Fruit fly (Drosophila melanogaster) whole organism, embryonic: ENCODE measurements around the gene CG10993.
A peak's percentile ranks its signal among the peaks of the same experiment; 100 is the strongest.

Experiments used
- Adf1 ChIP-seq: fragments of 200-800 bp; sonication (Bioruptor generic); IDR thresholded peaks from 2 replicates; pipeline ENCODE4 v1.3.6; 2022; ENCODE audit warnings: missing biosample characterization, missing genetic modification characterization
- Atf-2 ChIP-seq: fragments of 200-800 bp; sonication (Bioruptor generic); optimal IDR thresholded peaks from 2 replicates; lab custom pipeline; 2016; ENCODE audit warnings: missing biosample characterization, missing genetic modification characterization
- CG10209 ChIP-seq: fragments of 200-800 bp; sonication (Bioruptor generic); optimal IDR thresholded peaks from 3 replicates; lab custom pipeline; 2017; ENCODE audit warnings: missing biosample characterization, mild to moderate bottlenecking, missing genetic modification characterization, missing genetic modification reagents
- CG10267 ChIP-seq: fragments of 200-800 bp; sonication (Bioruptor generic); optimal IDR thresholded peaks from 2 replicates; lab custom pipeline; 2018; ENCODE audit warnings: missing biosample characterization, mild to moderate bottlenecking, missing genetic modification characterization, moderate library complexity
- CG10274 ChIP-seq: fragments of 200-800 bp; sonication (Bioruptor generic); optimal IDR thresholded peaks from 3 replicates; lab custom pipeline; 2017; ENCODE audit warnings: missing biosample characterization, mild to moderate bottlenecking, missing genetic modification characterization
- CG10321 ChIP-seq: fragments of 200-800 bp; sonication (Bioruptor generic); IDR thresholded peaks from 2 replicates; pipeline ENCODE4 v1.3.6; 2022; ENCODE audit warnings: missing biosample characterization, missing genetic modification characterization
- CG10543 ChIP-seq: fragments of 200-800 bp; sonication (Bioruptor generic); optimal IDR thresholded peaks from 3 replicates; lab custom pipeline; 2017; ENCODE audit warnings: missing biosample characterization, mild to moderate bottlenecking, missing genetic modification characterization, moderate library complexity
- CG11456 ChIP-seq: fragments of 200-800 bp; sonication (Bioruptor generic); IDR thresholded peaks from 3 replicates; pipeline ENCODE4 v1.3.6; 2022; ENCODE audit warnings: missing biosample characterization, missing genetic modification characterization
- CG12155 ChIP-seq: fragments of 200-800 bp; sonication (Bioruptor generic); optimal IDR thresholded peaks from 3 replicates; lab custom pipeline; 2016; ENCODE audit warnings: missing biosample characterization, missing genetic modification characterization
- CG12236 ChIP-seq: fragments of 200-800 bp; sonication (Bioruptor generic); optimal IDR thresholded peaks from 2 replicates; lab custom pipeline; 2016; ENCODE audit warnings: missing biosample characterization, missing genetic modification characterization
- CG13296 ChIP-seq: fragments of 200-800 bp; sonication (Bioruptor generic); optimal IDR thresholded peaks from 3 replicates; lab custom pipeline; 2018; ENCODE audit warnings: missing biosample characterization, mild to moderate bottlenecking, missing genetic modification characterization
- CG14050 ChIP-seq: fragments of 200-800 bp; sonication (Bioruptor generic); IDR thresholded peaks from 3 replicates; pipeline ENCODE4 v1.3.6; 2022; ENCODE audit warnings: missing biosample characterization, missing genetic modification characterization
- CG15011 ChIP-seq: fragments of 200-800 bp; sonication (Bioruptor generic); optimal IDR thresholded peaks from 3 replicates; lab custom pipeline; 2018; ENCODE audit warnings: missing biosample characterization, mild to moderate bottlenecking, missing genetic modification characterization
- CG16779 ChIP-seq: fragments of 200-800 bp; sonication (Bioruptor generic); IDR thresholded peaks from 2 replicates; pipeline ENCODE4 v1.3.6; 2022; ENCODE audit warnings: missing biosample characterization, missing genetic modification characterization
- CG17385 ChIP-seq: fragments of 200-800 bp; sonication (Bioruptor generic); optimal IDR thresholded peaks from 3 replicates; lab custom pipeline; 2018; ENCODE audit warnings: missing biosample characterization, mild to moderate bottlenecking, missing genetic modification characterization
- CG1832 ChIP-seq: fragments of 200-800 bp; sonication (Bioruptor generic); optimal IDR thresholded peaks from 2 replicates; lab custom pipeline; 2017; ENCODE audit warnings: missing biosample characterization, mild to moderate bottlenecking, missing genetic modification characterization, inconsistent platforms
- CG2116 ChIP-seq: fragments of 200-800 bp; sonication (Bioruptor generic); optimal IDR thresholded peaks from 3 replicates; lab custom pipeline; 2018; ENCODE audit warnings: missing biosample characterization, mild to moderate bottlenecking, missing genetic modification characterization
- CG32767 ChIP-seq: fragments of 200-800 bp; sonication (Bioruptor generic); IDR thresholded peaks from 2 replicates; pipeline ENCODE4 v1.3.6; 2022; ENCODE audit warnings: missing biosample characterization, missing genetic modification characterization
- CG4424 ChIP-seq: fragments of 200-800 bp; sonication (Bioruptor generic); optimal IDR thresholded peaks from 3 replicates; lab custom pipeline; 2016; ENCODE audit warnings: missing biosample characterization, missing genetic modification characterization
- CG5180 ChIP-seq: fragments of 200-800 bp; sonication (Bioruptor generic); optimal IDR thresholded peaks from 3 replicates; lab custom pipeline; 2017; ENCODE audit warnings: missing biosample characterization, missing genetic modification characterization, mild to moderate bottlenecking, moderate library complexity, missing genetic modification reagents
- CG6654 ChIP-seq: fragments of 200-800 bp; sonication (Bioruptor generic); optimal IDR thresholded peaks from 2 replicates; lab custom pipeline; 2017; ENCODE audit warnings: missing biosample characterization, mild to moderate bottlenecking, missing genetic modification characterization
- CG8290 ChIP-seq, 3 experiments: fragments of 200-800 bp; sonication (Bioruptor generic); optimal IDR thresholded peaks; 2 replicates each; lab custom pipeline; 2016 to 2019; ENCODE audit warnings: missing biosample characterization in 3 of 3, missing genetic modification characterization in 3 of 3, mild to moderate bottlenecking in 2 of 3, moderate library complexity in 1 of 3
- CG9876 ChIP-seq: fragments of 200-800 bp; sonication (Bioruptor generic); optimal IDR thresholded peaks from 2 replicates; lab custom pipeline; 2016; ENCODE audit warnings: missing biosample characterization, missing genetic modification characterization
- CkIIα-i1 ChIP-seq: fragments of 200-800 bp; sonication (Bioruptor generic); IDR thresholded peaks from 2 replicates; pipeline ENCODE4 v1.3.6; 2022; ENCODE audit warnings: missing biosample characterization, missing genetic modification characterization
- CrebB ChIP-seq: fragments of 200-800 bp; sonication (Bioruptor generic); optimal IDR thresholded peaks from 3 replicates; lab custom pipeline; 2018; ENCODE audit warnings: missing biosample characterization, mild to moderate bottlenecking, missing genetic modification characterization
- Doc3 ChIP-seq: fragments of 200-800 bp; sonication (Bioruptor generic); IDR thresholded peaks from 3 replicates; pipeline ENCODE4 v1.3.6; 2022; ENCODE audit warnings: missing biosample characterization, missing genetic modification characterization; ENCODE audit not compliant: partially characterized antibody
- Dp ChIP-seq: fragments of 200-800 bp; sonication (Bioruptor generic); optimal IDR thresholded peaks from 2 replicates; lab custom pipeline; 2018; ENCODE audit warnings: missing biosample characterization, mild to moderate bottlenecking, missing genetic modification characterization, moderate library complexity
- HLHmδ ChIP-seq: fragments of 200-800 bp; sonication (Bioruptor generic); optimal IDR thresholded peaks from 2 replicates; lab custom pipeline; 2018; ENCODE audit warnings: missing biosample characterization, mild to moderate bottlenecking, missing genetic modification characterization, moderate library complexity
- HmgZ ChIP-seq: fragments of 200-800 bp; sonication (Bioruptor generic); optimal IDR thresholded peaks from 2 replicates; lab custom pipeline; 2018; ENCODE audit warnings: missing biosample characterization, mild to moderate bottlenecking, missing genetic modification characterization
- Mes4 ChIP-seq: fragments of 200-800 bp; sonication (Bioruptor generic); optimal IDR thresholded peaks from 2 replicates; lab custom pipeline; 2016; ENCODE audit warnings: missing biosample characterization, missing genetic modification characterization
- NK7.1 ChIP-seq: fragments of 200-800 bp; sonication (Bioruptor generic); optimal IDR thresholded peaks from 3 replicates; lab custom pipeline; 2016; ENCODE audit warnings: missing biosample characterization, missing genetic modification characterization
- Nf-YB ChIP-seq: fragments of 200-800 bp; sonication (Bioruptor generic); optimal IDR thresholded peaks from 3 replicates; lab custom pipeline; 2019; ENCODE audit warnings: missing biosample characterization, mild to moderate bottlenecking, missing genetic modification characterization, moderate library complexity
- Sox102F ChIP-seq: fragments of 200-800 bp; sonication (Bioruptor generic); optimal IDR thresholded peaks from 2 replicates; lab custom pipeline; 2018; ENCODE audit warnings: missing biosample characterization, mild to moderate bottlenecking, missing genetic modification characterization, moderate library complexity
- br ChIP-seq: fragments of >200 bp; optimal IDR thresholded peaks from 2 replicates; lab custom pipeline; 2017
- esg ChIP-seq: fragments of 200-800 bp; sonication (Bioruptor generic); conservative IDR thresholded peaks from 2 replicates; pipeline ENCODE4 v1.3.6; 2022; ENCODE audit warnings: missing biosample characterization, missing genetic modification characterization
- exex ChIP-seq: fragments of 200-800 bp; sonication (Bioruptor generic); optimal IDR thresholded peaks from 4 replicates; lab custom pipeline; 2018; ENCODE audit warnings: missing biosample characterization, mild to moderate bottlenecking, missing genetic modification characterization, moderate library complexity
- fd102C ChIP-seq: fragments of 200-800 bp; sonication (Bioruptor generic); optimal IDR thresholded peaks from 2 replicates; lab custom pipeline; 2018; ENCODE audit warnings: missing biosample characterization, mild to moderate bottlenecking, missing genetic modification characterization, moderate library complexity
- insv ChIP-seq, 2 experiments: fragments of 200-800 bp; sonication (Bioruptor generic); optimal IDR thresholded peaks; 3 replicates each; lab custom pipeline; 2016 to 2018; ENCODE audit warnings: missing biosample characterization in 2 of 2, missing genetic modification characterization in 2 of 2
- mirr ChIP-seq: fragments of 200-800 bp; sonication (Bioruptor generic); optimal IDR thresholded peaks from 3 replicates; lab custom pipeline; 2018; ENCODE audit warnings: missing biosample characterization, mild to moderate bottlenecking, missing genetic modification characterization
- nom ChIP-seq: fragments of 200-800 bp; sonication (Bioruptor generic); optimal IDR thresholded peaks from 2 replicates; lab custom pipeline; 2017; ENCODE audit warnings: missing biosample characterization, missing genetic modification characterization, mild to moderate bottlenecking, moderate library complexity, missing genetic modification reagents
- onecut ChIP-seq: fragments of 200-800 bp; sonication (Bioruptor generic); IDR thresholded peaks from 2 replicates; pipeline ENCODE4 v1.3.6; 2022; ENCODE audit warnings: missing biosample characterization, missing genetic modification characterization
- p53 ChIP-seq: fragments of 200-800 bp; sonication (Bioruptor generic); optimal IDR thresholded peaks from 2 replicates; lab custom pipeline; 2016; ENCODE audit warnings: missing biosample characterization, missing genetic modification characterization
- pan ChIP-seq, 4 experiments: fragments of >200 bp in 3 of 4; fragments of 200-800 bp in 1 of 4; sonication (Bioruptor generic) in 1 of 4; optimal IDR thresholded peaks in 3 of 4; IDR thresholded peaks in 1 of 4; 2 replicates each; pipeline versions ENCODE4 v1.3.6 to Lab custom; 2017 to 2022; ENCODE audit warnings: missing biosample characterization in 2 of 4, missing genetic modification characterization in 2 of 4, mixed read lengths in 1 of 4
- scrt ChIP-seq: fragments of 200-800 bp; sonication (Bioruptor generic); optimal IDR thresholded peaks from 2 replicates; lab custom pipeline; 2018; ENCODE audit warnings: missing biosample characterization, mild to moderate bottlenecking, missing genetic modification characterization, moderate library complexity
- sim ChIP-seq: fragments of 200-800 bp; sonication (Bioruptor generic); IDR thresholded peaks from 2 replicates; pipeline ENCODE4 v1.3.6; 2022; ENCODE audit warnings: missing biosample characterization, missing genetic modification characterization
- slp2 ChIP-seq: fragments of 200-800 bp; sonication (Bioruptor generic); optimal IDR thresholded peaks from 2 replicates; lab custom pipeline; 2016; ENCODE audit warnings: missing biosample characterization, missing genetic modification characterization
- sr ChIP-seq: fragments of 200-800 bp; sonication (Bioruptor generic); IDR thresholded peaks from 3 replicates; pipeline ENCODE4 v1.3.6; 2022; ENCODE audit warnings: missing biosample characterization, missing genetic modification characterization
- ttk ChIP-seq: fragments of 200-800 bp; sonication (Bioruptor generic); IDR thresholded peaks from 2 replicates; pipeline ENCODE4 v2.1.2; 2022; ENCODE audit warnings: missing biosample characterization, missing genetic modification characterization
- tx ChIP-seq: fragments of 200-800 bp; sonication (Bioruptor generic); optimal IDR thresholded peaks from 2 replicates; lab custom pipeline; 2016; ENCODE audit warnings: missing biosample characterization, missing genetic modification characterization
- yki ChIP-seq: fragments of >200 bp; optimal IDR thresholded peaks from 3 replicates; lab custom pipeline; 2018

The CG10993 gene

DNA sequence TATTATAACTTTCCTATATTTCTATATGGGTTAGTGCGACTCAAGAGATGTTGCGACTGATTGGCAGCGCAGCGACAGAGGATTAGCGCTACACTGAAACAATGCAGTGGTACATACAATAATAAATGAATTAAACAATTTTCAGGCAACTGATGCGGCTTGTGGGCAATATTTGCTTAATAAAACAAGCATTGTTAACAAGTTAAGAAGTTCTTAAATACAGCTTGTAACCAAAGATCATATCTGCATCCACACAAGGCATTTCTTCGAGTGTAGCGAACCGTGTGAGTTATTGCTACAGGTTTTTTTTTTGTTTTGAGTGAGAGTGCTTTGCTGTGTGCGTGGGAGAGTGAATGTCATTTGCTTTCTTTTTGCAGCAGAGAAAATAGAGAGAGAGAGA lies 48.0 kb upstream of the CG10993 start (continued):
- TF ChIP-seq CG5180 (GFP tag; lab: Kevin White, UChicago) (peak; percentile 52), CG12155 (GFP tag; lab: Kevin White, UChicago) (peak; percentile 51), CG10274 (GFP tag; lab: Kevin White, UChicago) (peak; percentile 46), NK7.1 (GFP tag; lab: Kevin White, UChicago) (peak; percentile 38), CG14050 (GFP tag; lab: Robert Waterston, UW) (peak; percentile 32; the same call in 2 of the 3 replicates), sim (GFP tag; lab: Robert Waterston, UW) (no peak), fd102C (no peak), esg (GFP tag; lab: Robert Waterston, UW) (peak; percentile 63), Sox102F (GFP tag; lab: Kevin White, UChicago) (peak; percentile 90), nom (GFP tag; lab: Kevin White, UChicago) (peak; percentile 66), CG1832 (GFP tag; lab: Kevin White, UChicago) (no peak), CG10543 (peak; percentile 7), CrebB (tag; lab: Kevin White, UChicago) (peak; percentile 25), CG10267 (tag; lab: Kevin White, UChicago) (peak; percentile 51), CG17385 (GFP tag; lab: Kevin White, UChicago) (peak; percentile 63), CG12236 (GFP tag; lab: Kevin White, UChicago) (peak; percentile 42), HLHmδ (GFP tag; lab: Kevin White, UChicago) (no peak), Adf1 (peak; percentile 65), CG2116 (peak; percentile 28), sr (GFP tag; lab: Robert Waterston, UW) (peak; percentile 63; the same call in 2 of the 3 replicates), CG11456 (peak; percentile 54; the same call in 1 of the 3 replicates), CG16779 (GFP tag; lab: Robert Waterston, UW) (no peak), CG6654 (GFP tag; lab: Kevin White, UChicago) (peak; percentile 49), yki (lab: Kevin White, UChicago) (no peak), mirr (GFP tag; lab: Kevin White, UChicago) (no peak), scrt (GFP tag; lab: Kevin White, UChicago) (peak; percentile 49), HmgZ (tag; lab: Kevin White, UChicago) (peak; percentile 30), br (lab: Kevin White, UChicago) (no peak), CG8290 (GFP tag; optimal IDR thresholded peaks at IDR 0.05; lab: Kevin White, UChicago) (no peak), CG8290 (tag; optimal IDR thresholded peaks at IDR 0.05; lab: Kevin White, UChicago) (peak in 1 of 2 experiments; percentile 82), CG13296 (GFP tag; lab: Kevin White, UChicago) (peak; percentile 29), CG9876 (GFP tag; lab: Kevin White, UChicago) (peak; percentile 35), slp2 (GFP tag; lab: Kevin White, UChicago) (peak; percentile 72), tx (peak; percentile 38), exex (tag; lab: Kevin White, UChicago) (no peak), Nf-YB (GFP tag; lab: Kevin White, UChicago) (peak; percentile 38), Mes4 (GFP tag; lab: Kevin White, UChicago) (peak; percentile 66), insv (GFP tag; optimal IDR thresholded peaks at IDR 0.05; lab: Kevin White, UChicago) (no peak), ttk (peak; percentile 85), Atf-2 (peak; percentile 62), Doc3 (no peak), p53 (GFP tag; lab: Kevin White, UChicago) (peak; percentile 3), CG10321 (0 out of 2 replicates have a peak, but pooled peaks have one; percentile 24), CG10209 (GFP tag; lab: Kevin White, UChicago) (peak; percentile 71), CG4424 (GFP tag; lab: Kevin White, UChicago) (peak; percentile 76), Dp (GFP tag; lab: Kevin White, UChicago) (no peak), CG32767 (peak; percentile 41; the same call in 1 of the 2 replicates), CG15011 (GFP tag; lab: Kevin White, UChicago) (peak; percentile 15), pan (optimal IDR thresholded peaks at IDR 0.05; lab: Kevin White, UChicago) (no peak), pan (GFP tag; optimal IDR thresholded peaks at IDR 0.05 in 1 of 2, IDR thresholded peaks at IDR 0.05 in 1 of 2) (peak in 1 of 2 experiments; percentile 85), onecut (GFP tag; lab: Robert Waterston, UW) (peak; percentile 59), CkIIα-i1 (GFP tag; lab: Robert Waterston, UW) (no peak)
